Fruit fly (Drosophila melanogaster): ENCODE data around the gene TwdlE.

DNA sequence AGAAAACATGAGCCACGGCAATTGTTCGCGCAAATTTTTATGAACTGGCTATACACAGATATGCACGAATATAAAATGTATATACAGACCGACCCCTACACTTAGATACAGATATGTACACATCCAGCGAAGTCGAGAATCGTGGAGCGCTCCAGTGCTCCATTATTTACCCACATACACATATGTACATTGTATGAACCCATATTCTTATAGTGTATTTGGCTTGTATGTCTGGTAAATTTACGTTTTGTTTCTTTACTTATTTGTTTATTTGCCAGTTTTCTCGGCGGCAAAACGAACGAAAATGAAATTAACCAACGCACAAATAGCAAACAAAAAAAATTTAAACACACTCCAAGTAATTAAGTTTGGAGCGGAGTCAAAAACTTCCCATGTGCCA lies 47.3 kb downstream of the TwdlE start:
- TF ChIP-seq CG8478 (optimal IDR thresholded peaks at IDR 0.05): no peak
- TF ChIP-seq CTCF (optimal IDR thresholded peaks at IDR 0.05): no peak
